Worm (Caenorhabditis elegans) whole organism, mixed stage, embryonic: ENCODE results near the gene K05G3.1.

Experiments used
- M03D4.4 ChIP-seq: sonication (generic microtip); optimal IDR thresholded peaks from 2 replicates; lab custom pipeline; 2017; ENCODE audit warnings: mild to moderate bottlenecking, missing genetic modification characterization, missing compliant biosample characterization
- bed-3 ChIP-seq: fragments of 200-800 bp; sonication (Bioruptor generic); optimal IDR thresholded peaks from 3 replicates; lab custom pipeline; 2018; ENCODE audit warnings: mild to moderate bottlenecking, missing genetic modification characterization, moderate library complexity, missing compliant biosample characterization
- blmp-1 ChIP-seq: fragments of 150-350 bp; optimal IDR thresholded peaks from 2 replicates; lab custom pipeline; 2014; ENCODE audit warnings: missing biosample characterization, missing genetic modification characterization
- ceh-39 ChIP-seq: fragments of 150-350 bp; optimal IDR thresholded peaks from 2 replicates; lab custom pipeline; 2014; ENCODE audit warnings: missing biosample characterization, missing genetic modification characterization
- ceh-43 ChIP-seq: fragments of 200-800 bp; sonication (Bioruptor generic); optimal IDR thresholded peaks from 2 replicates; lab custom pipeline; 2018; ENCODE audit warnings: mild to moderate bottlenecking, missing genetic modification characterization, moderate library complexity, missing compliant biosample characterization
- ceh-83 ChIP-seq: fragments of 200-800 bp; sonication (Bioruptor generic); optimal IDR thresholded peaks from 2 replicates; lab custom pipeline; 2018; ENCODE audit warnings: mild to moderate bottlenecking, missing genetic modification characterization, missing compliant biosample characterization
- ces-1 ChIP-seq: fragments of 150-350 bp; optimal IDR thresholded peaks from 2 replicates; lab custom pipeline; 2014; ENCODE audit warnings: missing biosample characterization, missing genetic modification reagents, missing genetic modification characterization
- cnd-1 ChIP-seq: fragments of 200-800 bp; sonication (Bioruptor generic); optimal IDR thresholded peaks from 2 replicates; lab custom pipeline; 2018; ENCODE audit warnings: mild to moderate bottlenecking, missing genetic modification characterization, missing compliant biosample characterization
- drap-1 ChIP-seq: fragments of 200-800 bp; sonication (Bioruptor generic); optimal IDR thresholded peaks from 3 replicates; lab custom pipeline; 2018; ENCODE audit warnings: mild to moderate bottlenecking, missing genetic modification characterization, missing compliant biosample characterization
- elt-1 ChIP-seq: sonication (generic microtip); optimal IDR thresholded peaks from 2 replicates; lab custom pipeline; 2017; ENCODE audit warnings: missing genetic modification characterization, mild to moderate bottlenecking, missing compliant biosample characterization, antibody characterized with exemption, moderate library complexity, borderline replicate concordance; ENCODE audit not compliant: insufficient read depth
- elt-3 ChIP-seq: fragments of 150-350 bp; optimal IDR thresholded peaks from 2 replicates; lab custom pipeline; 2014; ENCODE audit warnings: missing biosample characterization, missing genetic modification characterization
- flh-1 ChIP-seq: fragments of 200-800 bp; sonication (Bioruptor generic); optimal IDR thresholded peaks from 2 replicates; lab custom pipeline; 2018; ENCODE audit warnings: mild to moderate bottlenecking, missing genetic modification characterization, moderate library complexity, missing compliant biosample characterization
- ham-2 ChIP-seq: fragments of 200-800 bp; sonication (Bioruptor generic); optimal IDR thresholded peaks from 2 replicates; lab custom pipeline; 2018; ENCODE audit warnings: mild to moderate bottlenecking, missing genetic modification characterization, missing compliant biosample characterization
- hlh-1 ChIP-seq: fragments of 150-350 bp; optimal IDR thresholded peaks from 2 replicates; lab custom pipeline; 2014; ENCODE audit warnings: missing biosample characterization, missing genetic modification reagents, missing genetic modification characterization
- lin-13 ChIP-seq: fragments of 150-350 bp; optimal IDR thresholded peaks from 2 replicates; lab custom pipeline; 2014; ENCODE audit warnings: missing biosample characterization, missing genetic modification characterization
- lsy-2 ChIP-seq: fragments of 150-350 bp; optimal IDR thresholded peaks from 2 replicates; lab custom pipeline; 2014; ENCODE audit warnings: missing biosample characterization, missing genetic modification characterization
- mab-5 ChIP-seq: fragments of 150-350 bp; optimal IDR thresholded peaks from 2 replicates; lab custom pipeline; 2014; ENCODE audit warnings: missing biosample characterization, missing genetic modification characterization
- mep-1 ChIP-seq: fragments of 150-350 bp; optimal IDR thresholded peaks from 2 replicates; lab custom pipeline; 2017; ENCODE audit warnings: missing biosample characterization, missing genetic modification reagents, missing genetic modification characterization, inconsistent platforms
- mls-2 ChIP-seq: sonication (generic microtip); optimal IDR thresholded peaks from 2 replicates; lab custom pipeline; 2016; ENCODE audit warnings: mild to moderate bottlenecking, missing genetic modification characterization, moderate library complexity, missing compliant biosample characterization
- nhr-12 ChIP-seq: fragments of 150-350 bp; optimal IDR thresholded peaks from 2 replicates; lab custom pipeline; 2014; ENCODE audit warnings: missing biosample characterization, missing genetic modification characterization
- nhr-2 ChIP-seq: fragments of 150-350 bp; optimal IDR thresholded peaks from 2 replicates; lab custom pipeline; 2014; ENCODE audit warnings: missing biosample characterization, missing genetic modification characterization
- nhr-237 ChIP-seq: fragments of 150-350 bp; optimal IDR thresholded peaks from 2 replicates; lab custom pipeline; 2014; ENCODE audit warnings: missing biosample characterization, missing genetic modification characterization
- nhr-28 ChIP-seq: fragments of 150-350 bp; optimal IDR thresholded peaks from 2 replicates; lab custom pipeline; 2014; ENCODE audit warnings: missing biosample characterization, missing genetic modification characterization
- nhr-76 ChIP-seq: sonication (generic microtip); optimal IDR thresholded peaks from 2 replicates; lab custom pipeline; 2017; ENCODE audit warnings: missing biosample characterization, missing genetic modification characterization
- pha-4 ChIP-seq: fragments of 150-350 bp; optimal IDR thresholded peaks from 2 replicates; lab custom pipeline; 2018; ENCODE audit warnings: missing biosample characterization, missing genetic modification reagents, missing genetic modification characterization
- sem-2 ChIP-seq: fragments of 200-800 bp; sonication (Bioruptor generic); optimal IDR thresholded peaks from 2 replicates; lab custom pipeline; 2018; ENCODE audit warnings: mild to moderate bottlenecking, missing genetic modification characterization, missing compliant biosample characterization
- snpc-4 ChIP-seq: fragments of 150-350 bp; optimal IDR thresholded peaks from 2 replicates; lab custom pipeline; 2014; ENCODE audit warnings: missing biosample characterization, missing genetic modification characterization
- sptf-1 ChIP-seq: sonication (generic microtip); optimal IDR thresholded peaks from 2 replicates; lab custom pipeline; 2017; ENCODE audit warnings: mild to moderate bottlenecking, missing genetic modification characterization, moderate library complexity, missing compliant biosample characterization
- tbx-8 ChIP-seq: fragments of 200-800 bp; sonication (Bioruptor generic); optimal IDR thresholded peaks from 2 replicates; lab custom pipeline; 2018; ENCODE audit warnings: mild to moderate bottlenecking, missing genetic modification characterization, moderate library complexity, missing compliant biosample characterization
- unc-120 ChIP-seq: sonication (generic microtip); optimal IDR thresholded peaks from 2 replicates; lab custom pipeline; 2017; ENCODE audit warnings: missing genetic modification characterization, missing compliant biosample characterization; ENCODE audit not compliant: poor library complexity, severe bottlenecking
- unc-39 ChIP-seq: fragments of 150-350 bp; optimal IDR thresholded peaks from 2 replicates; lab custom pipeline; 2014; ENCODE audit warnings: missing biosample characterization, missing genetic modification characterization
- unc-62 ChIP-seq: fragments of 150-350 bp; optimal IDR thresholded peaks from 2 replicates; lab custom pipeline; 2014; ENCODE audit warnings: missing biosample characterization, missing genetic modification reagents, missing genetic modification characterization
- zip-8 ChIP-seq: fragments of 150-350 bp; optimal IDR thresholded peaks from 2 replicates; lab custom pipeline; 2014; ENCODE audit warnings: missing biosample characterization, missing genetic modification characterization
- ztf-11 ChIP-seq: fragments of 150-350 bp; optimal IDR thresholded peaks from 2 replicates; lab custom pipeline; 2014; ENCODE audit warnings: missing biosample characterization, missing genetic modification characterization

The K05G3.1 gene

DNA sequence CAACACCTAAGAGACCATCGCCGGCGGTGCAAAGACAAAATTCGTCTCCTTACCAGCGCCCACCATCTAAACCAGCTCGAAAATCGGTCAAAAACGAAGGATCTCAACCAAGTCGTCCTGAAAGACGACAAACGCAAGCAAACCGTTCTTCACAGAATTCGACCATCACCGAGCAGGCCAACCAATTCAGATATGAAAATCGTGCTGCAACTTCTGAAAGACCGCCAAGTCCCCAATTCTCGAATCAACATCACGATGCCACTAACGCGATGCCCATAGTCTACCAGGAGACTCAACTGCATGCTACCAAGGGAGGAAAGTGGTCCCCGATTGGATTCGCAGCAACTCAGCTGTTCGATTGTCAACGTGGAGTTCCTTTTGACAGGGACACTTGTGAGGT, 18.4 kb downstream of the K05G3.1 start, which contains the start of gene T25D1.1:
T25D1.1 (plus strand) TSS at position 301 of the 400 bp plus-strand sequence.
- TF ChIP-seq mab-5 (no peak), unc-39 (no peak), bed-3 (GFP tag; lab: Kevin White, UChicago) (no peak), nhr-2 (tag; lab: Kevin White, UChicago) (no peak), nhr-237 (no peak), sptf-1 (tag; lab: Kevin White, UChicago) (no peak), unc-120 (tag; lab: Kevin White, UChicago) (no peak), elt-1 (tag; lab: Kevin White, UChicago) (no peak), snpc-4 (tag; lab: Kevin White, UChicago) (no peak)

DNA sequence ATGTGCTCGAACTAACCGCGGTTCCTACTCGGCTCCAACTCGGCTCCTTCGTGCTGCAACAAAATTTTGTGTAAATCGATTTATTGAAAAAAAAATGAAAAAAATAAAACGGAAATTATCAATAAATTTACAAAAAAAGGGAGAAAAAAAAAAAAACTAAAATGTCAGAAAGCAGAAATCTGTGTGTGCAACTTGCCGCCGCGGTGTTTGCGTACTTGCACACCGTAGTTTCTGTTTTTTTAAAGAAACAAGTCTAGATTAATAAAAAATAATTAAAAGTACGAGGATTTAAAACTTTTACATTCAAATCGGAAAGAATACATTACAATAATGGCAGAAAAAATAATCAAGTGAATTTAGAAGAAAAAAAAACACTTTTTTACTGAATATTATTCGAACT, 20.6 kb downstream of the K05G3.1 start:
- TF ChIP-seq bed-3 (GFP tag; lab: Kevin White, UChicago) (no peak), ham-2 (no peak), M03D4.4 (tag; lab: Kevin White, UChicago) (no peak), unc-39 (no peak), pha-4 (tag; lab: Kevin White, UChicago) (no peak), lsy-2 (tag; lab: Kevin White, UChicago) (peak; percentile 27), hlh-1 (tag; lab: Kevin White, UChicago) (no peak)
- TF ChIP-seq, all 35 proteins: peak for 1

DNA sequence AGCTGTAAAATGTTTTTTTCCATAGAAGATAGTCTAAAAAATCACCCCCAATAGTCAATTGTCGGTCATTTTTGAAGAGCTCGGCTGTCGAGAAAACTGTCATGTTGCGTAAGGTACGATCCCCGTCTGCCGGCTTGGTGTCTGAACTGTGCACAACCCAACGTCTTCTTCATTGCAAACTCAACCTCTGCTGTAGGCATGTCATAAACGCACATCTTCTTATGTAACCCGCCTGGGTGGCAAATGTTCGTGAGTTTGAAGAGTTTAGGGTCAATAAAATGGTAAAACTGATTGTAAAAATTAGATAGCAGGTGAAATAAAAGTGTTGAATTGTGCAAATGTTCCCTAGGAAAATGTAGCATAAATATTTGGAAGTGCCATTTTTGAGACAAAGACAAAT, 23.2 kb downstream of the K05G3.1 start:
- no peak for TF ChIP-seq sem-2 (GFP tag; lab: Kevin White, UChicago)
- TF ChIP-seq cnd-1 (tag; lab: Kevin White, UChicago), result no peak
- TF ChIP-seq nhr-2 (tag; lab: Kevin White, UChicago), result peak; percentile 69

DNA sequence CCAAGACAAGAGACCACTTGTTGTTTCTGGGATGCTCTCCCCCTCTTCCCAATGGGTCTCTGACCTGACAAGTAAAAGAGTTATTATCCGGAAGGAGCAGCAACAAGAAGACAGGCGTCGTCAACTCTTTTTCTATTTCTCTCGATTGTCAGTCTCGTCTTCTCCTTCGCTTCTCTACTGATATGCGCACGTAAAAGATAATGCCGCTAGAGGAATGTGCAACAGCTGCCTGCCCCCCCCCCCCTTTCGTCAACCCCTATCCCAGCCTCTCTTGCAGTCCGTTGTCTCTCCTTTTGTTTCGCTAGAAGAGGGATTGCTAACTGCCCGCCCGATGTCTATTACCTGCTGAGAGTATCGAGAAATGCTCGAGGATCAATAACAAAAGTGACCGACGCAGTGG, 24.5 kb downstream of the K05G3.1 start:
- TF ChIP-seq lin-13, result no peak
- TF ChIP-seq flh-1 (GFP tag; lab: Kevin White, UChicago), result no peak
- TF ChIP-seq M03D4.4 (tag; lab: Kevin White, UChicago), result peak; percentile 72
- no peak for TF ChIP-seq mep-1 (tag; lab: Kevin White, UChicago)
- no peak for TF ChIP-seq elt-1 (tag; lab: Kevin White, UChicago)
- no peak for TF ChIP-seq bed-3 (GFP tag; lab: Kevin White, UChicago)
- TF ChIP-seq ztf-11, result no peak
- TF ChIP-seq nhr-76 (tag; lab: Kevin White, UChicago), result no peak
- no peak for TF ChIP-seq snpc-4 (tag; lab: Kevin White, UChicago)
- no peak for TF ChIP-seq ceh-39 (tag; lab: Kevin White, UChicago)
- TF ChIP-seq tbx-8 (GFP tag; lab: Kevin White, UChicago), result no peak
- TF ChIP-seq mls-2, result no peak
- TF ChIP-seq ham-2, result no peak
- TF ChIP-seq unc-62 (GFP tag; lab: Kevin White, UChicago), result peak; percentile 89
- TF ChIP-seq blmp-1, result no peak
- no peak for TF ChIP-seq ceh-83
- no peak for TF ChIP-seq sptf-1 (tag; lab: Kevin White, UChicago)
- TF ChIP-seq elt-3 (tag; lab: Kevin White, UChicago), result no peak
- no peak for TF ChIP-seq drap-1 (GFP tag; lab: Kevin White, UChicago)
- TF ChIP-seq mab-5, result no peak
- TF ChIP-seq ceh-43 (GFP tag; lab: Kevin White, UChicago), result no peak
- TF ChIP-seq unc-120 (tag; lab: Kevin White, UChicago), result peak; percentile 100
- TF ChIP-seq nhr-237, result no peak
- peak; percentile 24 for TF ChIP-seq cnd-1 (tag; lab: Kevin White, UChicago)
- no peak for TF ChIP-seq ces-1 (GFP tag; lab: Kevin White, UChicago)
- no peak for TF ChIP-seq zip-8 (tag; lab: Kevin White, UChicago)
- no peak for TF ChIP-seq nhr-28 (tag; lab: Kevin White, UChicago)
- no peak for TF ChIP-seq pha-4 (tag; lab: Kevin White, UChicago)
- TF ChIP-seq hlh-1 (tag; lab: Kevin White, UChicago), result peak; percentile 97
- no peak for TF ChIP-seq nhr-2 (tag; lab: Kevin White, UChicago)
- TF ChIP-seq lsy-2 (tag; lab: Kevin White, UChicago), result peak; percentile 11
- TF ChIP-seq nhr-12, result no peak
